Fruit fly (Drosophila melanogaster) whole organism, embryonic: ENCODE data around the gene Shal.
A peak's percentile ranks its signal among the peaks of the same experiment; 100 is the strongest.

Experiments used
- C15 ChIP-seq: fragments of 200-800 bp; sonication (Bioruptor generic); IDR thresholded peaks from 3 replicates; pipeline ENCODE4 v1.3.6; 2022; ENCODE audit warnings: missing biosample characterization, missing genetic modification characterization
- CG11247 ChIP-seq: fragments of 200-800 bp; sonication (Bioruptor generic); IDR thresholded peaks from 2 replicates; pipeline ENCODE4 v1.3.6; 2022; ENCODE audit warnings: missing biosample characterization, missing genetic modification characterization
- CG11456 ChIP-seq: fragments of 200-800 bp; sonication (Bioruptor generic); IDR thresholded peaks from 3 replicates; pipeline ENCODE4 v1.3.6; 2022; ENCODE audit warnings: missing biosample characterization, missing genetic modification characterization
- CG11560 ChIP-seq: fragments of 200-800 bp; sonication (Bioruptor generic); IDR thresholded peaks from 3 replicates; pipeline ENCODE4 v1.3.6; 2022; ENCODE audit warnings: missing biosample characterization, missing genetic modification characterization
- CG14710 ChIP-seq: fragments of 200-800 bp; sonication (Bioruptor generic); optimal IDR thresholded peaks from 3 replicates; lab custom pipeline; 2019; ENCODE audit warnings: missing biosample characterization, mild to moderate bottlenecking, missing genetic modification characterization, moderate library complexity
- CG1603 ChIP-seq: fragments of 200-800 bp; sonication (Bioruptor generic); optimal IDR thresholded peaks from 2 replicates; lab custom pipeline; 2019; ENCODE audit warnings: missing biosample characterization, mild to moderate bottlenecking, missing genetic modification characterization, moderate library complexity
- CG16863 ChIP-seq: fragments of 200-800 bp; sonication (Bioruptor generic); optimal IDR thresholded peaks from 3 replicates; lab custom pipeline; 2016; ENCODE audit warnings: missing biosample characterization, missing genetic modification characterization
- CG17361 ChIP-seq: fragments of 200-800 bp; sonication (Bioruptor generic); IDR thresholded peaks from 3 replicates; pipeline ENCODE4 v1.3.6; 2022; ENCODE audit warnings: missing biosample characterization, missing genetic modification characterization
- CG17802 ChIP-seq: fragments of 200-800 bp; sonication (Bioruptor generic); optimal IDR thresholded peaks from 2 replicates; lab custom pipeline; 2018; ENCODE audit warnings: missing biosample characterization, mild to moderate bottlenecking, missing genetic modification characterization, moderate library complexity
- CG17912 ChIP-seq: fragments of 200-800 bp; sonication (Bioruptor generic); optimal IDR thresholded peaks from 2 replicates; lab custom pipeline; 2018; ENCODE audit warnings: missing biosample characterization, mild to moderate bottlenecking, missing genetic modification characterization
- CG2129 ChIP-seq: fragments of 200-800 bp; sonication (Bioruptor generic); IDR thresholded peaks from 2 replicates; pipeline ENCODE4 v1.3.6; 2022; ENCODE audit warnings: missing biosample characterization, missing genetic modification characterization; ENCODE audit not compliant: partially characterized antibody
- CG3407 ChIP-seq: fragments of 200-800 bp; sonication (Bioruptor generic); optimal IDR thresholded peaks from 2 replicates; lab custom pipeline; 2018; ENCODE audit warnings: missing biosample characterization, mild to moderate bottlenecking, missing genetic modification characterization
- CG34376 ChIP-seq: fragments of 200-800 bp; sonication (Bioruptor generic); optimal IDR thresholded peaks from 2 replicates; lab custom pipeline; 2018; ENCODE audit warnings: missing biosample characterization, mild to moderate bottlenecking, missing genetic modification characterization
- CG4854 ChIP-seq: fragments of 200-800 bp; sonication (Bioruptor generic); optimal IDR thresholded peaks from 2 replicates; lab custom pipeline; 2016; ENCODE audit warnings: missing biosample characterization, missing genetic modification characterization, inconsistent platforms
- CG7745 ChIP-seq: fragments of 200-800 bp; sonication (Bioruptor generic); optimal IDR thresholded peaks from 2 replicates; lab custom pipeline; 2018; ENCODE audit warnings: missing biosample characterization, mild to moderate bottlenecking, missing genetic modification characterization, moderate library complexity
- CG7928 ChIP-seq: fragments of 200-800 bp; sonication (Bioruptor generic); optimal IDR thresholded peaks from 2 replicates; lab custom pipeline; 2017; ENCODE audit warnings: missing biosample characterization, mild to moderate bottlenecking, missing genetic modification characterization
- CG8388 ChIP-seq: fragments of 200-800 bp; sonication (Bioruptor generic); optimal IDR thresholded peaks from 2 replicates; lab custom pipeline; 2019; ENCODE audit warnings: missing biosample characterization, mild to moderate bottlenecking, missing genetic modification characterization, moderate library complexity
- CG9215 ChIP-seq: fragments of 200-800 bp; sonication (Bioruptor generic); IDR thresholded peaks from 2 replicates; pipeline ENCODE4 v1.3.6; 2022; ENCODE audit warnings: missing biosample characterization, missing genetic modification characterization
- CG9437 ChIP-seq: fragments of 200-800 bp; sonication (Bioruptor generic); optimal IDR thresholded peaks from 2 replicates; lab custom pipeline; 2018; ENCODE audit warnings: missing biosample characterization, mild to moderate bottlenecking, missing genetic modification characterization
- Deaf1 ChIP-seq: fragments of 200-800 bp; optimal IDR thresholded peaks from 3 replicates; lab custom pipeline; 2019; ENCODE audit warnings: missing biosample characterization, mild to moderate bottlenecking, missing genetic modification characterization, moderate library complexity
- Dip3 ChIP-seq: fragments of 200-800 bp; sonication (Bioruptor generic); optimal IDR thresholded peaks from 3 replicates; lab custom pipeline; 2016; ENCODE audit warnings: missing biosample characterization, missing genetic modification characterization
- Ets65A ChIP-seq: fragments of 200-800 bp; sonication (Bioruptor generic); peaks from one replicate; lab custom pipeline; 2016; ENCODE audit warnings: missing biosample characterization, missing genetic modification characterization
- Fer1 ChIP-seq: fragments of 200-800 bp; sonication (Bioruptor generic); optimal IDR thresholded peaks from 2 replicates; lab custom pipeline; 2017; ENCODE audit warnings: missing biosample characterization, mild to moderate bottlenecking, missing genetic modification characterization
- HmgZ ChIP-seq: fragments of 200-800 bp; sonication (Bioruptor generic); optimal IDR thresholded peaks from 2 replicates; lab custom pipeline; 2018; ENCODE audit warnings: missing biosample characterization, mild to moderate bottlenecking, missing genetic modification characterization
- Hr39 ChIP-seq: fragments of >200 bp; optimal IDR thresholded peaks from 2 replicates; lab custom pipeline; 2017
- MTF-1 ChIP-seq: fragments of 200-800 bp; sonication (Bioruptor generic); optimal IDR thresholded peaks from 2 replicates; lab custom pipeline; 2018; ENCODE audit warnings: missing biosample characterization, mild to moderate bottlenecking, missing genetic modification characterization, borderline replicate concordance
- Mrtf ChIP-seq: fragments of 200-800 bp; sonication (Bioruptor generic); IDR thresholded peaks from 3 replicates; pipeline ENCODE4 v1.3.6; 2022; ENCODE audit warnings: missing biosample characterization, missing genetic modification characterization
- NFAT ChIP-seq: fragments of 200-800 bp; sonication (Bioruptor generic); IDR thresholded peaks from 2 replicates; pipeline ENCODE4 v1.3.6; 2022; ENCODE audit warnings: missing biosample characterization, missing genetic modification characterization
- Six4 ChIP-seq: fragments of 200-800 bp; sonication (Bioruptor generic); optimal IDR thresholded peaks from 2 replicates; lab custom pipeline; 2016; ENCODE audit warnings: missing biosample characterization, missing genetic modification characterization
- Sox100B ChIP-seq: fragments of 200-800 bp; sonication (Bioruptor generic); optimal IDR thresholded peaks from 3 replicates; lab custom pipeline; 2018; ENCODE audit warnings: missing biosample characterization, mild to moderate bottlenecking, missing genetic modification characterization
- TFAM ChIP-seq: fragments of 200-800 bp; sonication (Bioruptor generic); optimal IDR thresholded peaks from 2 replicates; lab custom pipeline; 2017; ENCODE audit warnings: missing biosample characterization, missing genetic modification characterization, inconsistent platforms
- Tbp ChIP-seq: fragments of >200 bp; optimal IDR thresholded peaks from 2 replicates; lab custom pipeline; 2018; ENCODE audit warnings: missing biosample characterization, missing genetic modification characterization
- Trl ChIP-seq, 3 experiments: fragments of >200 bp in 2 of 3; fragments of 200-800 bp in 1 of 3; sonication (Bioruptor generic) in 1 of 3; optimal IDR thresholded peaks; 2 replicates in 1 of 3; 3 replicates in 2 of 3; lab custom pipeline; 2016 to 2017; ENCODE audit warnings: missing biosample characterization in 1 of 3, missing genetic modification characterization in 1 of 3
- cad ChIP-seq: fragments of >200 bp; optimal IDR thresholded peaks from 2 replicates; lab custom pipeline; 2017; ENCODE audit warnings: missing biosample characterization, missing genetic modification characterization
- dmrt11E ChIP-seq: fragments of 200-800 bp; sonication (Bioruptor generic); optimal IDR thresholded peaks from 3 replicates; lab custom pipeline; 2018; ENCODE audit warnings: missing biosample characterization, mild to moderate bottlenecking, missing genetic modification characterization, moderate library complexity
- eve ChIP-seq, 2 experiments: fragments of >200 bp; optimal IDR thresholded peaks; 2 replicates each; lab custom pipeline; 2017; ENCODE audit warnings: missing biosample characterization in 2 of 2, missing genetic modification characterization in 2 of 2
- fu2 ChIP-seq: fragments of 200-800 bp; sonication (Bioruptor generic); optimal IDR thresholded peaks from 2 replicates; lab custom pipeline; 2016; ENCODE audit warnings: missing biosample characterization, missing genetic modification characterization
- gce ChIP-seq: fragments of 200-800 bp; sonication (Bioruptor generic); IDR thresholded peaks from 3 replicates; pipeline ENCODE4 v1.3.6; 2022; ENCODE audit warnings: missing biosample characterization, missing genetic modification characterization
- gsb-n ChIP-seq: fragments of 200-800 bp; sonication (Bioruptor generic); optimal IDR thresholded peaks from 3 replicates; lab custom pipeline; 2018; ENCODE audit warnings: missing biosample characterization, mild to moderate bottlenecking, missing genetic modification characterization
- kay ChIP-seq: fragments of 200-800 bp; sonication (Bioruptor generic); optimal IDR thresholded peaks from 2 replicates; lab custom pipeline; 2016; ENCODE audit warnings: missing biosample characterization, missing genetic modification characterization
- knrl ChIP-seq: fragments of 200-800 bp; sonication (Bioruptor generic); IDR thresholded peaks from 3 replicates; pipeline ENCODE4 v1.3.6; 2022; ENCODE audit warnings: missing biosample characterization, missing genetic modification characterization; ENCODE audit not compliant: partially characterized antibody
- mam ChIP-seq: fragments of 200-800 bp; sonication (Bioruptor generic); optimal IDR thresholded peaks from 3 replicates; lab custom pipeline; 2016; ENCODE audit warnings: missing biosample characterization, missing genetic modification characterization
- nau ChIP-seq: fragments of 200-800 bp; sonication (Bioruptor generic); optimal IDR thresholded peaks from 3 replicates; lab custom pipeline; 2017; ENCODE audit warnings: missing biosample characterization, mild to moderate bottlenecking, missing genetic modification characterization, missing genetic modification reagents
- nerfin-1 ChIP-seq: fragments of 200-800 bp; sonication (Bioruptor generic); optimal IDR thresholded peaks from 3 replicates; lab custom pipeline; 2019; ENCODE audit warnings: missing biosample characterization, mild to moderate bottlenecking, missing genetic modification characterization, moderate library complexity
- pb ChIP-seq: fragments of 200-800 bp; sonication (Bioruptor generic); optimal IDR thresholded peaks from 3 replicates; lab custom pipeline; 2016; ENCODE audit warnings: missing biosample characterization, missing genetic modification characterization
- sd ChIP-seq: fragments of 200-800 bp; sonication (Bioruptor generic); optimal IDR thresholded peaks from 3 replicates; lab custom pipeline; 2018; ENCODE audit warnings: missing biosample characterization, mild to moderate bottlenecking, missing genetic modification characterization, moderate library complexity
- sug ChIP-seq: fragments of 200-800 bp; optimal IDR thresholded peaks from 2 replicates; lab custom pipeline; 2019; ENCODE audit warnings: missing biosample characterization, mild to moderate bottlenecking, missing genetic modification characterization, moderate library complexity
- tap ChIP-seq: fragments of 200-800 bp; optimal IDR thresholded peaks from 3 replicates; lab custom pipeline; 2019; ENCODE audit warnings: missing biosample characterization, mild to moderate bottlenecking, missing genetic modification characterization, moderate library complexity
- zen ChIP-seq: fragments of 200-800 bp; sonication (Bioruptor generic); optimal IDR thresholded peaks from 3 replicates; lab custom pipeline; 2018; ENCODE audit warnings: missing biosample characterization, mild to moderate bottlenecking, missing genetic modification characterization, moderate library complexity
- zfh2 ChIP-seq: fragments of 200-800 bp; sonication (Bioruptor generic); optimal IDR thresholded peaks from 2 replicates; lab custom pipeline; 2016; ENCODE audit warnings: missing biosample characterization, missing genetic modification characterization

Shal gene

DNA sequence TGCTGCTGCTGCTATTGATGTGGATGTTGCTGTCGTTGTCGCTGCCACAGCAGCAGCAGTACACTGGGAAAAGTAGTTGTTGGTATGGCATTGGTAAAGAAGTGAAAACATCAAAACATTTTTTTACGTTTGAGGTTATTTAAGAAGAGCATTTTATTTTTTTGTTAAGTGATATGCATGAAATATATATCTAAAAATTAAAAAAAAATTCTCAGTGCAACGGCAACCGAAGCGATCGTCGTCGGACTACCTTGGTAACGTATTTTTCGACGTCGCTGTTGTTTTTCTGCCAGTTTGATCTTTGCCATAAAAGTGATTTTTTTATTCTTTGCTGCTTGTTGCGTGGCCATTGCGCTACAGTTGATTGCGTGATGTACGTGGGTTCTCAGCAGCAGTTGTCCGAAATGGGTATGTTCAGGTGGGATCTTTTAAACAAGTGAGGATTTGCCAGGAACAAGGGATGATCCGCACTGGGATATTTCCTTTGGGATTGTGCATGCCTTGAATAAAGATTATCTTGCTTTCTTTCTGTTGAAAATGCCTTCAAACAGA is 23.6 kb downstream of the Shal start (continued):
- TF ChIP-seq mam (GFP tag; lab: Kevin White, UChicago), result peak; percentile 90
- peak; percentile 93 for TF ChIP-seq Mrtf (GFP tag; lab: Robert Waterston, UW)
- TF ChIP-seq CG14710, result peak; percentile 96
- TF ChIP-seq CG16863, result peak; percentile 86
- peak; percentile 88 for TF ChIP-seq nau
- TF ChIP-seq CG11247 (GFP tag; lab: Robert Waterston, UW), result peak; percentile 93
- peak; percentile 81 for TF ChIP-seq fu2 (GFP tag; lab: Kevin White, UChicago)
- peak; percentile 94 for TF ChIP-seq CG17361 (GFP tag; lab: Robert Waterston, UW)
- TF ChIP-seq Hr39 (lab: Kevin White, UChicago), result no peak
- TF ChIP-seq C15 (GFP tag; lab: Robert Waterston, UW), result peak; percentile 70; the same call in 1 of the 3 replicates
- peak; percentile 85 for TF ChIP-seq CG34376 (GFP tag; lab: Kevin White, UChicago)
- TF ChIP-seq dmrt11E (tag; lab: Kevin White, UChicago), result peak; percentile 98
- TF ChIP-seq sd (tag; lab: Kevin White, UChicago), result peak; percentile 82
- peak; percentile 86 for TF ChIP-seq CG1603 (tag; lab: Kevin White, UChicago)
- TF ChIP-seq CG3407, result peak; percentile 89
- TF ChIP-seq cad (GFP tag; lab: Kevin White, UChicago), result no peak
- TF ChIP-seq Dip3 (GFP tag; lab: Kevin White, UChicago), result peak; percentile 86
- peak; percentile 97 for TF ChIP-seq gsb-n
- peak; percentile 94 for TF ChIP-seq MTF-1 (GFP tag; lab: Kevin White, UChicago)
- TF ChIP-seq eve (GFP tag; optimal IDR thresholded peaks at IDR 0.05; lab: Kevin White, UChicago), result peak in 1 of 2 experiments; percentile 79
- TF ChIP-seq CG7928 (GFP tag; lab: Kevin White, UChicago), result peak; percentile 67
- no peak for TF ChIP-seq Tbp (GFP tag; lab: Kevin White, UChicago)
- peak; percentile 94 for TF ChIP-seq Fer1
- TF ChIP-seq CG8388 (GFP tag; lab: Kevin White, UChicago), result peak; percentile 94
- TF ChIP-seq Sox100B (GFP tag; lab: Kevin White, UChicago), result peak; percentile 92
- TF ChIP-seq gce (GFP tag; lab: Robert Waterston, UW), result peak; percentile 89
- peak; percentile 93 for TF ChIP-seq nerfin-1
- TF ChIP-seq CG11560, result no peak; the same call in none of the 3 replicates
- TF ChIP-seq CG17912 (GFP tag; lab: Kevin White, UChicago), result peak; percentile 81
- peak; percentile 92 for TF ChIP-seq CG4854
- peak; percentile 85 for TF ChIP-seq CG9437 (GFP tag; lab: Kevin White, UChicago)
- TF ChIP-seq HmgZ, result peak; percentile 95
- TF ChIP-seq CG7745 (tag; lab: Kevin White, UChicago), result peak; percentile 84
- TF ChIP-seq Trl (optimal IDR thresholded peaks at IDR 0.05; lab: Kevin White, UChicago), result no peak
- peak; percentile 94 for TF ChIP-seq Trl (GFP tag; optimal IDR thresholded peaks at IDR 0.05; lab: Kevin White, UChicago)
- peak; percentile 98 for TF ChIP-seq Ets65A (GFP tag; lab: Kevin White, UChicago)
- no peak for TF ChIP-seq CG2129
- TF ChIP-seq kay (GFP tag; lab: Kevin White, UChicago), result peak; percentile 87
- peak; percentile 91 for TF ChIP-seq NFAT (GFP tag; lab: Robert Waterston, UW)
- TF ChIP-seq TFAM (GFP tag; lab: Kevin White, UChicago), result peak; percentile 70
- TF ChIP-seq knrl (GFP tag; lab: Robert Waterston, UW), result no peak
- peak; percentile 87 for TF ChIP-seq CG11456 (GFP tag; lab: Robert Waterston, UW)
- peak; percentile 90 for TF ChIP-seq zfh2 (GFP tag; lab: Kevin White, UChicago)
- peak; percentile 91 for TF ChIP-seq Six4 (GFP tag; lab: Kevin White, UChicago)
- peak; percentile 87 for TF ChIP-seq CG9215 (GFP tag; lab: Robert Waterston, UW)
- peak; percentile 92 for TF ChIP-seq tap
- peak; percentile 74 for TF ChIP-seq Deaf1
- TF ChIP-seq pb (GFP tag; lab: Kevin White, UChicago), result peak; percentile 83
- TF ChIP-seq sug (tag; lab: Kevin White, UChicago), result peak; percentile 92
- TF ChIP-seq CG17802 (tag; lab: Kevin White, UChicago), result peak; percentile 75
- TF ChIP-seq zen (tag; lab: Kevin White, UChicago), result peak; percentile 99
